Worm (Caenorhabditis elegans) whole organism, midembryonic: ENCODE results near the gene atf-6.

Experiments
- T22C8.4 ChIP-seq: fragments of 200-800 bp; sonication (Bioruptor generic); IDR thresholded peaks from 2 replicates; pipeline ENCODE4 v1.3.6; 2022; ENCODE audit warnings: missing genetic modification characterization, missing compliant biosample characterization
- cog-1 ChIP-seq: sonication (generic microtip); optimal IDR thresholded peaks from 2 replicates; lab custom pipeline; 2016; ENCODE audit warnings: missing genetic modification characterization, missing compliant biosample characterization
- flt-1 ChIP-seq: fragments of 200-800 bp; sonication (Bioruptor generic); IDR thresholded peaks from 2 replicates; pipeline ENCODE4 v1.3.6; 2022; ENCODE audit warnings: missing genetic modification characterization, missing compliant biosample characterization
- klf-2 ChIP-seq: fragments of 200-800 bp; sonication (Bioruptor generic); conservative IDR thresholded peaks from 2 replicates; pipeline ENCODE4 v1.3.6; 2022; ENCODE audit warnings: missing genetic modification reagents, missing genetic modification characterization, missing compliant biosample characterization
- med-1 ChIP-seq: sonication (generic microtip); optimal IDR thresholded peaks from 2 replicates; lab custom pipeline; 2017; ENCODE audit warnings: missing genetic modification characterization, mild to moderate bottlenecking, missing compliant biosample characterization, antibody characterized with exemption, missing genetic modification reagents; ENCODE audit not compliant: insufficient read depth
- ref-1 ChIP-seq: fragments of 200-800 bp; sonication (Bioruptor generic); conservative IDR thresholded peaks from 2 replicates; pipeline ENCODE4 v1.3.6; 2022; ENCODE audit warnings: missing genetic modification reagents, missing genetic modification characterization, missing compliant biosample characterization
- tab-1 ChIP-seq: fragments of 200-800 bp; sonication (Bioruptor generic); IDR thresholded peaks from 2 replicates; pipeline ENCODE4 v1.3.6; 2022; ENCODE audit warnings: missing genetic modification characterization, missing compliant biosample characterization
- ztf-23 ChIP-seq: fragments of 200-800 bp; sonication (Bioruptor generic); IDR thresholded peaks from 2 replicates; pipeline ENCODE4 v1.3.6; 2022; ENCODE audit warnings: missing genetic modification reagents, missing genetic modification characterization, missing compliant biosample characterization
- ztf-29 ChIP-seq: fragments of 200-800 bp; sonication (Bioruptor generic); IDR thresholded peaks from 2 replicates; pipeline ENCODE4 v1.3.6; 2022; ENCODE audit warnings: missing genetic modification reagents, missing genetic modification characterization, missing compliant biosample characterization

Gene atf-6

DNA sequence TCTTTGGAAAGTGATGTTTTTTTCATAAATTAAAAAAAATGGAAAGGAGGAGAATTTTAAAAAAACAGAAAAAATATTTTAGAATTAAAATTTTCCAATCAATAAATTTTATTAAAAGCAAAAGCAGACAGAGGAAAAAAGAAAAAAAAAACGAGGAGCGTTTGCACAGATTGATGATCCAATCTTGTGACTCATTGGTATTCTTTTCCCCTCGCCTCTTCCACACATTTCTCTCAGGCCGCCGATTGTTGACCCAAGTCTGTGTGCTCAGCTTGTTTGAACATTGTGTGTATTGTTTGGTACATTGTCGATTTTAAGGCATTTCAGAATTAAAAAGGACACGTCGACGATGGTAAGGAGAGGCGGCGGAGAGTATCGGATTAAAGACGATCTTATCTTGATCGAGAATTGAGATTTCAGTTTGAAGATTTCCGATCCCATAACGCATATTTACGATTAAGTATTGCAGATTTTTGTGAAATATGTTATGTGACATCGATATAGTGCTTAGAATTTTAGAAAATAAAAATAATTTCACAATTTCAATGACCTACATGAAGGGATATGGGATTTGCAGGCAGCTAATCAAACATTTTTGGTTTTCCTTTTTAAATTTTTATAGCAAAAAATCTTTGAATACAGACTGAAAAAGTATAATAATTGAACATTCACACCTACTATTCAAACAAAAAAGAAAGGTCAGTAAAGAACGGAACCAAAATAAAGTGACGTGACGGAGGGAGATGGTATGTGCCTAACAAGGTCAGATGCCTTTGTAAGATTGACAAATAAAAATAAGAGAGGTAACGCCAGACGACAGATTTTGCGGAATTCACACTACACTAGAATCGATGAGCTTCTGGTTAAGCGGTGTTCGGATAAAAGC lies 35.1 kb downstream of the atf-6 start:
- no peak for TF ChIP-seq ref-1 (GFP tag; lab: Robert Waterston, UW)
- TF ChIP-seq cog-1: no peak
- no peak for TF ChIP-seq klf-2
- no peak for TF ChIP-seq T22C8.4 (GFP tag; lab: Robert Waterston, UW)
- no peak for TF ChIP-seq tab-1 (GFP tag; lab: Robert Waterston, UW)
- TF ChIP-seq ztf-23 (GFP tag; lab: Robert Waterston, UW): no peak
- TF ChIP-seq med-1 (GFP tag; lab: Kevin White, UChicago): no peak
- TF ChIP-seq flt-1: no peak
- TF ChIP-seq ztf-29 (GFP tag; lab: Robert Waterston, UW): no peak

DNA sequence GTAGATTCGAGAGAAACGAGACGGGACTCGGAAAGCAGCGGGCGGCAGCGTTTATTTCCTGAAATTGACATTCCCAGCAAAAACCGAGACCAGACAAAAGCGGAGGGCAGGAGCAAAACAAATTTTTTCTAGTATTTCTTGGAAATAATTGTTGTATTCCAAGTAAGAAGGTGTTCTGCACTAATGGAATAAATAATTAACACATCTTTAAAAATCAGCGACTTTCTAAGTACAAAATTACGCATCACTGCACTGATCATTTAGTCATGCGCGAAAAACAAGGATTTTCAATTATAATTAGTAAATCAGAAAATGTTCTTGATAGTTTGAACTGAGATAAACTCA lies 35.7 kb downstream of the atf-6 start:
- no peak for TF ChIP-seq T22C8.4 (GFP tag; lab: Robert Waterston, UW)
- no peak for TF ChIP-seq ztf-23 (GFP tag; lab: Robert Waterston, UW)
- TF ChIP-seq ref-1 (GFP tag; lab: Robert Waterston, UW): no peak
- no peak for TF ChIP-seq klf-2
- no peak for TF ChIP-seq ztf-29 (GFP tag; lab: Robert Waterston, UW)
- no peak for TF ChIP-seq flt-1
- TF ChIP-seq tab-1 (GFP tag; lab: Robert Waterston, UW): no peak
- no peak for TF ChIP-seq med-1 (GFP tag; lab: Kevin White, UChicago)
- no peak for TF ChIP-seq cog-1

DNA sequence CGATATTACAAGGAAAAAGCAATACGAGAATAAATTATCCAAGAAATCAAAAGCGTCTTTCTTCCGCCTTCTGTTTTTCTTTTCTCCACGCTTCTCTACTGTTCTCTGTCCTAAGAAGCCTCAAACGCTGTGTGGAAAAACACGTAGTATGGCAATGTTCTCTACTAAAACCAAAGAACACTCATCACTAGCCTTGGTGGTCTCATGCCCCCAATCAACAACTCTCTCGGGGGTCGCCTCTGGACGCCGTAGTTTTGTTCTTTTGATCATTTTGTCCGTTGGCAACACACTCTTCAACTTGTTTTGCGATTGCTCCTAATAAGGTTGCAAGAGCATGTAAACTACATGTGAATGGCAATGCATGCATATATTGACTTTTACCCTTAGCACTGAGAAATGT lies 36.6 kb downstream of the atf-6 start:
- no peak for TF ChIP-seq ztf-29 (GFP tag; lab: Robert Waterston, UW)
- no peak for TF ChIP-seq ref-1 (GFP tag; lab: Robert Waterston, UW)
- no peak for TF ChIP-seq med-1 (GFP tag; lab: Kevin White, UChicago)
- no peak for TF ChIP-seq cog-1
- no peak for TF ChIP-seq tab-1 (GFP tag; lab: Robert Waterston, UW)
- TF ChIP-seq ztf-23 (GFP tag; lab: Robert Waterston, UW): no peak
- TF ChIP-seq flt-1: no peak
- TF ChIP-seq klf-2: no peak
- TF ChIP-seq T22C8.4 (GFP tag; lab: Robert Waterston, UW): no peak

DNA sequence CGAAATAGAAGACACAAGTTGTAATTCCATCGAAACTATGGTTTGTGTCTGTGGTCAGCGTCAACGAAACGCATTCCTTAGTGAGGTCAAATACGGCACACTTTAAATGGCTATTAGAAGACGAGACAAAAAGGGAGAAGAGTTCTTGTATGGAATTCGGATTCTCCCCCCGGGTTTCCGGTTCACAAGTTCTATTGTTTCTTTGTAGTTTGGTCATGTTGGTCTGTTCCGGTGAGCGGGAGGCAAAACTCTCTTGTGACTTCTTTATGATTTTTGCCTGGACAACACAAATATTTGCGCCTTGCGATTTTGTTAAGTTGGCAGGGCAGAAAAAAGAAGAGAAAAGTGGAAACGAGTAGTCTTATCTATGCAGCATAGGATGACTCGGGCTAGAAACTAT lies 37.1 kb downstream of the atf-6 start:
- TF ChIP-seq ztf-23 (GFP tag; lab: Robert Waterston, UW) (no peak), med-1 (GFP tag; lab: Kevin White, UChicago) (no peak), tab-1 (GFP tag; lab: Robert Waterston, UW) (no peak), T22C8.4 (GFP tag; lab: Robert Waterston, UW) (no peak), flt-1 (no peak), klf-2 (no peak), ref-1 (GFP tag; lab: Robert Waterston, UW) (no peak), ztf-29 (GFP tag; lab: Robert Waterston, UW) (no peak), cog-1 (no peak)

DNA sequence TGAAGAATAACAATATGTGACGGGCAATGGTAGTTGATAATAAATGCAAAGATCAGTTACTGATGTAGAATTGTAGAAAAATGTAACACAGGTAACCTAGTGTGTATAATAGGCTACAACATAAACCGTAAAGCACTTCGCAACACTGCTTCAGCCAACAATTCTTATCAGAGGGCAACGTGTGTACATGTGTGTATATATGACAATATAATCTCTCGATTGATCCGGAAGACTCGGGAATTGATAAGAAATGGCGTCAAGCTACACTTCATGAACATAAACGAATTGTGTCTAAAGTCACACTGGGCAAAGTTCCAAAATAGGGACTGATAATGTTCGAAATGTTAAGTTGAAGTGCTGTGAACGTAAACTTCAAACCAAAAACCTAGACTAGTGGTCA lies 37.7 kb downstream of the atf-6 start:
- no peak for TF ChIP-seq klf-2
- TF ChIP-seq cog-1: no peak
- TF ChIP-seq ref-1 (GFP tag; lab: Robert Waterston, UW): no peak
- no peak for TF ChIP-seq ztf-23 (GFP tag; lab: Robert Waterston, UW)
- no peak for TF ChIP-seq med-1 (GFP tag; lab: Kevin White, UChicago)
- no peak for TF ChIP-seq T22C8.4 (GFP tag; lab: Robert Waterston, UW)
- TF ChIP-seq flt-1: no peak
- TF ChIP-seq tab-1 (GFP tag; lab: Robert Waterston, UW): no peak
- no peak for TF ChIP-seq ztf-29 (GFP tag; lab: Robert Waterston, UW)

DNA sequence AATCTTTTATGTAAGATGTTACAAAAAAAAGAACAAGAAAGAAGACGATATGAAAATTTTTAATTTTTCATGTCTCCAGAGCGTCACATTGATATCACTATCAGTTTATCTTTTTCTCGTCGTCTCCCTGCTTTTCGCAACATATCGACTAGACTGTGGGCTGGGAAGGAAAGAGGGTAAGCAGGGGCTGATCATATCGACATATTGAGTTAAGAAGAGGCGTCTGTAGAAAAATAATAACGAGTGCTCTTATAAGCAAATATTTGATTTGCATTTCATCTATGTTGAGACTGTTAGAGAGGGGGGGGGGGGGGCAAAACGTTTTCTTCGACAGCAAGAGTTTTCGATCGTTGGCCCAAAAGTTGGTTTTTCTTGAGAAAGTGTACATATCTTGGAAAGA lies 38.2 kb downstream of the atf-6 start:
- TF ChIP-seq ztf-29 (GFP tag; lab: Robert Waterston, UW) (no peak), tab-1 (GFP tag; lab: Robert Waterston, UW) (no peak), med-1 (GFP tag; lab: Kevin White, UChicago) (no peak), ref-1 (GFP tag; lab: Robert Waterston, UW) (no peak), klf-2 (no peak), T22C8.4 (GFP tag; lab: Robert Waterston, UW) (no peak), flt-1 (no peak), cog-1 (no peak)

DNA sequence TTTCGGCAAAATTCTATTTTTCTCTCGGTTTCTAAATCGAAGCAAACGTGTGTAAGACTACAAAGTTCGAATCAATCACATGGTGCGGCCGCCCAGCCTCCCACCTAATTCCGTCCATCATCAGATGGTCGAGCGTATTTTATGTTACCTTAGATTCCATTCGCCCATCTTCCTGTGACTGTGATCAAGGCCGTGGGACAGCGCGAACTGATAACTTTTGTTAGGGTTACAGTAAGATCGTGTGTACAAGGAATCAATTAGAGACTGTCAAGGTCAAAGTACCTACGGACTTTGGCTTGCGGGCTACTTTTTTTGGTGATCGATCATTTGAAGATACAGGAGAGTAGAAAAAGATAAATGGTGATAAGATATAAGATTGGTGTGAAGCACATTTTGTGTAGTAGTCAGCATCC lies 42.3 kb downstream of the atf-6 start:
- TF ChIP-seq ref-1 (GFP tag; lab: Robert Waterston, UW) (no peak), cog-1 (no peak), tab-1 (GFP tag; lab: Robert Waterston, UW) (no peak), klf-2 (no peak), flt-1 (no peak), ztf-29 (GFP tag; lab: Robert Waterston, UW) (no peak), T22C8.4 (GFP tag; lab: Robert Waterston, UW) (no peak), ztf-23 (GFP tag; lab: Robert Waterston, UW) (no peak), med-1 (GFP tag; lab: Kevin White, UChicago) (no peak)

DNA sequence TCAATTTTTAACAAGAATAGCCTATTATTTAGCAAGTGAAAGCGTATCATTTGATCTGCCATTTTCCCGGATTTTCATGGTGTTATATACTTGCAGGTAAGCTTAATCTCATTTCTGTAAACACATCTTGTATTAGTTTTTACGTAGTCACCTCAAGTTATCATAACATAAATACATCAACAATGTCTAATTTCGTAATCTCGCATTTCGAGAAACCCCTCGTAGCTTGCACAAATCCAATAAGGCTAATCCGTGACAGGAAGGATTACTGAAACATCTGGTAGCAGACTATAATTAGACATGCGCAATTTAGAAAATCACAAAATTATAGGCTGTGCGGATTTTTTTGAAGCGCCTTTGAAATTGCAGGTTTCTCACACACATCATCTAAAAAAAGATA lies 43.8 kb downstream of the atf-6 start:
- TF ChIP-seq med-1 (GFP tag; lab: Kevin White, UChicago) (no peak), cog-1 (no peak), T22C8.4 (GFP tag; lab: Robert Waterston, UW) (no peak), ztf-29 (GFP tag; lab: Robert Waterston, UW) (no peak), ref-1 (GFP tag; lab: Robert Waterston, UW) (no peak), tab-1 (GFP tag; lab: Robert Waterston, UW) (no peak), ztf-23 (GFP tag; lab: Robert Waterston, UW) (no peak), klf-2 (no peak), flt-1 (no peak)

DNA sequence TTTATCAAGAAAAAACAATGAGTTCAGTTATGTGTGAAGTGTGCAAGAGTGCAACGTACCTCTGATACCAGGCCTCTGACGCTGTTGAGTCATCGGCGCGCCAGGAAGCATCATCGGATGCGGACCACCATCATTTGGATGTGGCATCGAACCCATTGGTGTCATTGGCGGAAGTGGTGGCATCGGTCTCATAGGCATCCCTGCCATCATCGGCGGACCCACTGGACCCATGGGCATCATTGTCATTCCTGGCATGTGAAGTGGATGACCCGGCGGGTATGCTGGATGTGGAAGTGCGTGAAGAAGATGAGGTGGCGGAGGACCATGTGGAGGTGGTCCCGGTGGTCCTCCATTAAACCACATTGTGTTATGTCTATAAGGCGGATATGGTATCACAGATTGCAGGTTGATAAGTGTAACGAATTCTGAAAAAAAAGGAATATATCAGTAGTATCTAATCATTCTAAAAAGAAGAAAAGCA lies 44.7 kb downstream of the atf-6 start, which contains the start of gene scd-1:
scd-1 (minus strand) TSS at position 431 of the 481 bp plus-strand sequence.
- TF ChIP-seq T22C8.4 (GFP tag; lab: Robert Waterston, UW) (no peak), tab-1 (GFP tag; lab: Robert Waterston, UW) (no peak), klf-2 (no peak), ref-1 (GFP tag; lab: Robert Waterston, UW) (no peak), ztf-29 (GFP tag; lab: Robert Waterston, UW) (no peak), med-1 (GFP tag; lab: Kevin White, UChicago) (no peak), flt-1 (no peak), ztf-23 (GFP tag; lab: Robert Waterston, UW) (no peak), cog-1 (no peak)
